Worm (Caenorhabditis elegans): ENCODE results near the gene K03H6.4.

The K03H6.4 gene

DNA sequence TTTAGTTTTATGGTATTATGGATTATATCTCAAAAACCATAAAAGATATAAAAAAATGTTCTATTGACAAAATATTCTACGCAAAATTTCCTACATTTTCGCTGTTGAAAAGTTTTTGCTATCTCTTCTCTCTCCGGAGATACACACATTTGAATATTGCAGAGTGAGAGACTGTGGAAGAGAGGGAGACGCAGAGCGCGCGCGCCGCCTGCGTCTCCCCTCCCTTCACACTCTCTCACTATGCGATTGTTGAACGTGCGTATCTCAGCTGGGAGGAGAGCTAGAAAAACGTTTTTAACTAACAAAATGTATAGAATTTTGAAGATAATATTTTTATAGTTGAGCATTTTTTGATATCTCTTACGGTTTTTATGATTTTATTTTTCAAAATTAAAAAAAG, 52.0 kb downstream of the K03H6.4 start:
- TF ChIP-seq sea-1 (GFP tag; conservative IDR thresholded peaks at IDR 0.05) (no peak), ets-7 (tag; optimal IDR thresholded peaks at IDR 0.05) (no peak), tbx-37 (GFP tag; conservative IDR thresholded peaks at IDR 0.05) (no peak), tbx-11 (GFP tag; IDR thresholded peaks at IDR 0.05) (no peak), ceh-13 (GFP tag; optimal IDR thresholded peaks at IDR 0.05) (no peak), B0310.2 (tag; optimal IDR thresholded peaks at IDR 0.05) (no peak), pes-1 (GFP tag; IDR thresholded peaks at IDR 0.05) (no peak), tra-4 (tag; optimal IDR thresholded peaks at IDR 0.05) (no peak), F13C5.2 (tag; optimal IDR thresholded peaks at IDR 0.05) (no peak)
